Worm (Caenorhabditis elegans) whole organism, L4/young adult: ENCODE results near the gene aipr-1.

ENCODE experiments used
- W03F9.2 ChIP-seq: fragments of 150-350 bp; optimal IDR thresholded peaks from 2 replicates; lab custom pipeline; 2014; ENCODE audit warnings: missing biosample characterization, missing genetic modification characterization
- dao-5 ChIP-seq: sonication (generic microtip); optimal IDR thresholded peaks from 2 replicates; lab custom pipeline; 2016; ENCODE audit warnings: missing genotype, missing genetic modification characterization, moderate library complexity, missing compliant biosample characterization
- him-1 ChIP-seq: sonication (generic microtip); optimal IDR thresholded peaks from 2 replicates; lab custom pipeline; 2016; ENCODE audit warnings: missing genotype, missing genetic modification reagents, missing genetic modification characterization, missing compliant biosample characterization

Gene aipr-1

ce11 chrII:6554677-6555076 is 39.4 kb downstream of the aipr-1 start, which contains the start of gene wrn-1:
TSS of gene wrn-1 (plus strand) at chrII:6554977.
- TF ChIP-seq W03F9.2 (tag; lab: Kevin White, UChicago) (no peak), dao-5 (tag; lab: Kevin White, UChicago) (no peak), him-1 (tag; lab: Kevin White, UChicago) (no peak)

ce11 chrII:6544842-6545410 is 49.1 kb downstream of the aipr-1 start, which contains the start of gene lron-15:
TSS of gene lron-15 (minus strand) at chrII:6544892.
- TF ChIP-seq dao-5 (tag; lab: Kevin White, UChicago) (no peak), him-1 (tag; lab: Kevin White, UChicago) (no peak), W03F9.2 (tag; lab: Kevin White, UChicago) (no peak)
